Fruit fly (Drosophila melanogaster) whole organism, embryonic: ENCODE data around the gene CG7953.

ENCODE experiments used
- Ada2b ChIP-seq: fragments of 200-800 bp; sonication (Bioruptor generic); IDR thresholded peaks from 2 replicates; pipeline ENCODE4 v1.3.6; 2022; ENCODE audit warnings: missing biosample characterization, missing genetic modification characterization
- Atf6 ChIP-seq: fragments of 200-800 bp; sonication (Bioruptor generic); IDR thresholded peaks from 2 replicates; pipeline ENCODE4 v1.3.6; 2022; ENCODE audit warnings: missing biosample characterization, missing genetic modification characterization
- Bgb ChIP-seq: fragments of 200-800 bp; sonication (Bioruptor generic); IDR thresholded peaks from 2 replicates; pipeline ENCODE4 v1.3.6; 2022; ENCODE audit warnings: missing biosample characterization, missing genetic modification characterization; ENCODE audit not compliant: partially characterized antibody
- CG10979 ChIP-seq: fragments of 200-800 bp; sonication (Bioruptor generic); optimal IDR thresholded peaks from 2 replicates; lab custom pipeline; 2018; ENCODE audit warnings: missing biosample characterization, mild to moderate bottlenecking, missing genetic modification characterization, moderate library complexity
- CG11093 ChIP-seq: fragments of 200-800 bp; sonication (Bioruptor generic); IDR thresholded peaks from 3 replicates; pipeline ENCODE4 v1.3.6; 2022; ENCODE audit warnings: missing biosample characterization, missing genetic modification characterization
- CG1233 ChIP-seq: fragments of 200-800 bp; sonication (Bioruptor generic); optimal IDR thresholded peaks from 4 replicates; lab custom pipeline; 2018; ENCODE audit warnings: missing biosample characterization, mild to moderate bottlenecking, missing genetic modification characterization
- CG12769 ChIP-seq: fragments of 200-800 bp; sonication (Bioruptor generic); optimal IDR thresholded peaks from 2 replicates; lab custom pipeline; 2019; ENCODE audit warnings: missing biosample characterization, mild to moderate bottlenecking, missing genetic modification characterization, moderate library complexity
- CG13624 ChIP-seq: fragments of 200-800 bp; sonication (Bioruptor generic); optimal IDR thresholded peaks from 2 replicates; lab custom pipeline; 2016; ENCODE audit warnings: missing biosample characterization, missing genetic modification characterization
- CG17361 ChIP-seq: fragments of 200-800 bp; sonication (Bioruptor generic); IDR thresholded peaks from 3 replicates; pipeline ENCODE4 v1.3.6; 2022; ENCODE audit warnings: missing biosample characterization, missing genetic modification characterization
- CG17912 ChIP-seq: fragments of 200-800 bp; sonication (Bioruptor generic); optimal IDR thresholded peaks from 2 replicates; lab custom pipeline; 2018; ENCODE audit warnings: missing biosample characterization, mild to moderate bottlenecking, missing genetic modification characterization
- CG2116 ChIP-seq: fragments of 200-800 bp; sonication (Bioruptor generic); optimal IDR thresholded peaks from 3 replicates; lab custom pipeline; 2018; ENCODE audit warnings: missing biosample characterization, mild to moderate bottlenecking, missing genetic modification characterization
- CG2129 ChIP-seq: fragments of 200-800 bp; sonication (Bioruptor generic); IDR thresholded peaks from 2 replicates; pipeline ENCODE4 v1.3.6; 2022; ENCODE audit warnings: missing biosample characterization, missing genetic modification characterization; ENCODE audit not compliant: partially characterized antibody
- CG2202 ChIP-seq: fragments of 200-800 bp; sonication (Bioruptor generic); optimal IDR thresholded peaks from 2 replicates; lab custom pipeline; 2018; ENCODE audit warnings: missing biosample characterization, mild to moderate bottlenecking, missing genetic modification characterization
- CG31365 ChIP-seq: fragments of 200-800 bp; sonication (Bioruptor generic); optimal IDR thresholded peaks from 2 replicates; lab custom pipeline; 2018; ENCODE audit warnings: missing biosample characterization, mild to moderate bottlenecking, missing genetic modification characterization
- CG3281 ChIP-seq: fragments of 200-800 bp; sonication (Bioruptor generic); optimal IDR thresholded peaks from 3 replicates; lab custom pipeline; 2017; ENCODE audit warnings: missing biosample characterization, mild to moderate bottlenecking, missing genetic modification characterization
- CG34376 ChIP-seq: fragments of 200-800 bp; sonication (Bioruptor generic); optimal IDR thresholded peaks from 2 replicates; lab custom pipeline; 2018; ENCODE audit warnings: missing biosample characterization, mild to moderate bottlenecking, missing genetic modification characterization
- CG34422 ChIP-seq: fragments of 200-800 bp; sonication (Bioruptor generic); IDR thresholded peaks from 3 replicates; pipeline ENCODE4 v1.3.6; 2022; ENCODE audit warnings: missing biosample characterization, missing genetic modification characterization
- CG3838 ChIP-seq: fragments of 200-800 bp; sonication (Bioruptor generic); optimal IDR thresholded peaks from 3 replicates; lab custom pipeline; 2016; ENCODE audit warnings: missing biosample characterization, missing genetic modification characterization
- CG3995 ChIP-seq: fragments of 200-800 bp; sonication (Bioruptor generic); optimal IDR thresholded peaks from 3 replicates; lab custom pipeline; 2016; ENCODE audit warnings: missing biosample characterization, missing genetic modification characterization
- CG6254 ChIP-seq: fragments of 200-800 bp; sonication (Bioruptor generic); optimal IDR thresholded peaks from 3 replicates; lab custom pipeline; 2017; ENCODE audit warnings: mild to moderate bottlenecking, missing biosample characterization, missing genetic modification reagents, missing genetic modification characterization
- CG8388 ChIP-seq: fragments of 200-800 bp; sonication (Bioruptor generic); optimal IDR thresholded peaks from 2 replicates; lab custom pipeline; 2019; ENCODE audit warnings: missing biosample characterization, mild to moderate bottlenecking, missing genetic modification characterization, moderate library complexity
- CG8478 ChIP-seq: fragments of >200 bp; optimal IDR thresholded peaks from 2 replicates; lab custom pipeline; 2018
- CG9797 ChIP-seq: fragments of 200-800 bp; sonication (Bioruptor generic); optimal IDR thresholded peaks from 3 replicates; lab custom pipeline; 2018; ENCODE audit warnings: missing biosample characterization, mild to moderate bottlenecking, missing genetic modification characterization
- CG9817 ChIP-seq: fragments of 200-800 bp; sonication (Bioruptor generic); optimal IDR thresholded peaks from 2 replicates; lab custom pipeline; 2018; ENCODE audit warnings: missing biosample characterization, mild to moderate bottlenecking, missing genetic modification characterization, moderate library complexity
- CG9876 ChIP-seq: fragments of 200-800 bp; sonication (Bioruptor generic); optimal IDR thresholded peaks from 2 replicates; lab custom pipeline; 2016; ENCODE audit warnings: missing biosample characterization, missing genetic modification characterization
- D19A ChIP-seq: fragments of 200-800 bp; optimal IDR thresholded peaks from 3 replicates; lab custom pipeline; 2019; ENCODE audit warnings: missing biosample characterization, mild to moderate bottlenecking, missing genetic modification characterization, moderate library complexity
- Doc2 ChIP-seq: fragments of 200-800 bp; sonication (Bioruptor generic); IDR thresholded peaks from 2 replicates; pipeline ENCODE4 v1.3.6; 2022; ENCODE audit warnings: missing biosample characterization, missing genetic modification characterization
- Dref ChIP-seq: fragments of 200-800 bp; sonication (Bioruptor generic); IDR thresholded peaks from 2 replicates; pipeline ENCODE4 v1.3.6; 2022; ENCODE audit warnings: missing biosample characterization, missing genetic modification characterization
- E2f2 ChIP-seq: fragments of 200-800 bp; sonication (Bioruptor generic); IDR thresholded peaks from 2 replicates; pipeline ENCODE4 v1.3.6; 2022; ENCODE audit warnings: missing biosample characterization, missing genetic modification characterization
- ERR ChIP-seq: fragments of 200-800 bp; sonication (Bioruptor generic); optimal IDR thresholded peaks from 2 replicates; lab custom pipeline; 2016; ENCODE audit warnings: missing biosample characterization, missing genetic modification characterization
- NC2α ChIP-seq: fragments of 200-800 bp; sonication (Bioruptor generic); optimal IDR thresholded peaks from 2 replicates; lab custom pipeline; 2016; ENCODE audit warnings: missing biosample characterization, missing genetic modification characterization
- Neu2 ChIP-seq: fragments of 200-800 bp; sonication (Bioruptor generic); optimal IDR thresholded peaks from 3 replicates; lab custom pipeline; 2016; ENCODE audit warnings: missing biosample characterization, missing genetic modification characterization, borderline replicate concordance
- Pdp1 ChIP-seq, 2 experiments: fragments of 200-800 bp; sonication (Bioruptor generic); optimal IDR thresholded peaks; 3 replicates each; lab custom pipeline; 2016; ENCODE audit warnings: missing biosample characterization in 2 of 2, missing genetic modification characterization in 2 of 2, mild to moderate bottlenecking in 1 of 2, moderate library complexity in 1 of 2
- Sox100B ChIP-seq: fragments of 200-800 bp; sonication (Bioruptor generic); optimal IDR thresholded peaks from 3 replicates; lab custom pipeline; 2018; ENCODE audit warnings: missing biosample characterization, mild to moderate bottlenecking, missing genetic modification characterization
- ato ChIP-seq: fragments of 200-800 bp; sonication (Bioruptor generic); IDR thresholded peaks from 2 replicates; pipeline ENCODE4 v1.3.6; 2022; ENCODE audit warnings: missing biosample characterization, missing genetic modification characterization; ENCODE audit not compliant: partially characterized antibody
- btn ChIP-seq: fragments of 200-800 bp; sonication (Bioruptor generic); optimal IDR thresholded peaks from 2 replicates; lab custom pipeline; 2016; ENCODE audit warnings: missing biosample characterization, missing genetic modification characterization
- cg ChIP-seq: fragments of 200-800 bp; sonication (Bioruptor generic); optimal IDR thresholded peaks from 3 replicates; lab custom pipeline; 2019; ENCODE audit warnings: missing biosample characterization, mild to moderate bottlenecking, missing genetic modification characterization, moderate library complexity
- crp ChIP-seq, 2 experiments: fragments of 200-800 bp; sonication (Bioruptor generic); optimal IDR thresholded peaks; 2 replicates in 1 of 2; 3 replicates in 1 of 2; lab custom pipeline; 2017; ENCODE audit warnings: missing biosample characterization in 2 of 2, missing genetic modification characterization in 2 of 2, mild to moderate bottlenecking in 1 of 2, moderate library complexity in 1 of 2
- eyg ChIP-seq: fragments of 200-800 bp; sonication (Bioruptor generic); optimal IDR thresholded peaks from 3 replicates; lab custom pipeline; 2016; ENCODE audit warnings: missing biosample characterization, missing genetic modification characterization
- fd64A ChIP-seq: fragments of 200-800 bp; sonication (Bioruptor generic); optimal IDR thresholded peaks from 3 replicates; lab custom pipeline; 2018; ENCODE audit warnings: missing biosample characterization, mild to moderate bottlenecking, missing genetic modification characterization
- ftz-f1 ChIP-seq: fragments of 200-800 bp; sonication (Bioruptor generic); optimal IDR thresholded peaks from 2 replicates; lab custom pipeline; 2016; ENCODE audit warnings: missing biosample characterization, missing genetic modification characterization
- jumu ChIP-seq: fragments of 200-800 bp; sonication (Bioruptor generic); optimal IDR thresholded peaks from 3 replicates; lab custom pipeline; 2016; ENCODE audit warnings: missing biosample characterization, missing genetic modification characterization
- mirr ChIP-seq: fragments of 200-800 bp; sonication (Bioruptor generic); optimal IDR thresholded peaks from 3 replicates; lab custom pipeline; 2018; ENCODE audit warnings: missing biosample characterization, mild to moderate bottlenecking, missing genetic modification characterization
- oc ChIP-seq: fragments of 200-800 bp; sonication (Bioruptor generic); optimal IDR thresholded peaks from 2 replicates; lab custom pipeline; 2018; ENCODE audit warnings: missing biosample characterization, mild to moderate bottlenecking, missing genetic modification characterization, moderate library complexity
- p53 ChIP-seq: fragments of 200-800 bp; sonication (Bioruptor generic); optimal IDR thresholded peaks from 2 replicates; lab custom pipeline; 2016; ENCODE audit warnings: missing biosample characterization, missing genetic modification characterization
- peb ChIP-seq: fragments of 200-800 bp; sonication (Bioruptor generic); IDR thresholded peaks from 2 replicates; pipeline ENCODE4 v1.3.6; 2022; ENCODE audit warnings: missing biosample characterization, missing genetic modification characterization
- prd ChIP-seq, 3 experiments: fragments of >200 bp in 2 of 3; fragments of 200-800 bp in 1 of 3; sonication (Bioruptor generic) in 1 of 3; optimal IDR thresholded peaks in 2 of 3; IDR thresholded peaks in 1 of 3; 2 replicates in 2 of 3; 3 replicates in 1 of 3; pipeline versions ENCODE4 v1.3.6 to Lab custom; 2017 to 2022; ENCODE audit warnings: missing biosample characterization in 1 of 3, missing genetic modification characterization in 1 of 3
- pzg ChIP-seq: fragments of 200-800 bp; sonication (Bioruptor generic); optimal IDR thresholded peaks from 3 replicates; lab custom pipeline; 2018; ENCODE audit warnings: missing biosample characterization, mild to moderate bottlenecking, missing genetic modification characterization, moderate library complexity
- scrt ChIP-seq: fragments of 200-800 bp; sonication (Bioruptor generic); optimal IDR thresholded peaks from 2 replicates; lab custom pipeline; 2018; ENCODE audit warnings: missing biosample characterization, mild to moderate bottlenecking, missing genetic modification characterization, moderate library complexity
- sna ChIP-seq: fragments of 200-800 bp; sonication (Bioruptor generic); IDR thresholded peaks from 2 replicates; pipeline ENCODE4 v1.3.6; 2022; ENCODE audit warnings: missing biosample characterization, missing genetic modification characterization; ENCODE audit not compliant: partially characterized antibody
- zen ChIP-seq: fragments of 200-800 bp; sonication (Bioruptor generic); optimal IDR thresholded peaks from 3 replicates; lab custom pipeline; 2018; ENCODE audit warnings: missing biosample characterization, mild to moderate bottlenecking, missing genetic modification characterization, moderate library complexity

The CG7953 gene

DNA sequence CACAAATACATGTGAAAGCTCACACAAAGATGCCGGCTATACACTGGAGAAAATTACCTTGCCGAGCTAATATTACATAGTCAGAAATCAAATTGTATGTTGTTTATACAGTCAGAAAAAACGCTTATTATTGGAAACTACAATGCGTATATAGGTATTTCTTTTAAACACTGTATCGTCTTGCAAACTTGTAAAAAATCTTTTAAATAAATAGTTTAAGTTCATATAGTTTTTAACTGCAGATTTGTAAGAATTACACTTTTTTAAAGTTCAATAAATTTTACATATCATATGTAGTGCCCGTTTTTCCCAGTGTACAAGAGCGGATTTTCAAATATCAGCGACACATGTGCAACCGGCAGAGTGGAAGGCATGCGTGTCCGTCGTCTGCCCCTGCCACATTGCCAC lies 8.0 kb upstream of the CG7953 start (continued):
- TF ChIP-seq CG6254 (GFP tag; lab: Kevin White, UChicago) (peak; percentile 83), CG8388 (peak; percentile 80), p53 (GFP tag; lab: Kevin White, UChicago) (no peak), Sox100B (GFP tag; lab: Kevin White, UChicago) (peak; percentile 85), CG3281 (peak; percentile 79), CG2129 (GFP tag; lab: Robert Waterston, UW) (no peak), CG3838 (peak; percentile 70), scrt (GFP tag; lab: Kevin White, UChicago) (peak; percentile 53), ato (GFP tag; lab: Robert Waterston, UW) (no peak), Dref (no peak), CG34422 (GFP tag; lab: Robert Waterston, UW) (peak; percentile 65; the same call in 2 of the 3 replicates), NC2α (GFP tag; lab: Kevin White, UChicago) (peak; percentile 61), CG2116 (GFP tag; lab: Kevin White, UChicago) (peak; percentile 46), CG9876 (GFP tag; lab: Kevin White, UChicago) (no peak), zen (tag; lab: Kevin White, UChicago) (peak; percentile 60), CG1233 (GFP tag; lab: Kevin White, UChicago) (peak; percentile 36), sna (GFP tag; lab: Robert Waterston, UW) (no peak), E2f2 (GFP tag; lab: Robert Waterston, UW) (peak; percentile 67), cg (peak; percentile 31), ftz-f1 (no peak), CG2202 (peak; percentile 59), Doc2 (GFP tag; lab: Robert Waterston, UW) (no peak), CG17361 (GFP tag; lab: Robert Waterston, UW) (peak; percentile 89), CG9817 (peak; percentile 69), CG13624 (peak; percentile 75), crp (GFP tag; optimal IDR thresholded peaks at IDR 0.05; lab: Kevin White, UChicago) (peak in 1 of 2 experiments; percentile 17), eyg (GFP tag; lab: Kevin White, UChicago) (peak; percentile 65), Ada2b (GFP tag; lab: Robert Waterston, UW) (peak; percentile 85), CG8478 (lab: Kevin White, UChicago) (no peak), fd64A (GFP tag; lab: Kevin White, UChicago) (no peak), D19A (tag; lab: Kevin White, UChicago) (peak; percentile 85), Neu2 (GFP tag; lab: Kevin White, UChicago) (no peak), mirr (GFP tag; lab: Kevin White, UChicago) (no peak), jumu (peak; percentile 66)

DNA sequence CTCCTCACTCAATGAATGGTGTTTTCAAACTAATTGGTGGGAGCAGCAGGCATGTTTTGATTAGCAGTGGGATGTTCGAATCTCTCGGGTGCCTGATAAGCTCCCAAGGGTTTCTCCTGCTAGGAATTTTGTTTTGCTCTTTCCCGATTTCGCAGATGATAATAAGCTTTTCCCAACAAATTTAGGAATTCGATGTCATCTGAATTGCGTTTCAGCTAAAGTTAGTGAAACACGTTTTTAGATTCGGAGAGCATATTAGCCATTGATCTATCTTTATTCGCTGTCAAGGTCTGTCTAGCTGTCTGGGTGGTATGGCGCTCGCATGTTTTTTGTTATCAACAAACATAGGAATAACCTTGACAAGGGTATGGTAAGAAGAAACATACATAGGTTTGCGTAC lies 6.2 kb upstream of the CG7953 start, which contains the start of gene CG33307:
CG33307 (minus strand) TSS at position 13 of the 400 bp plus-strand sequence.
- no peak for TF ChIP-seq CG31365
- no peak for TF ChIP-seq btn (GFP tag; lab: Kevin White, UChicago)
- TF ChIP-seq CG11093 = no peak
- peak; percentile 73 for TF ChIP-seq CG34376
- TF ChIP-seq peb = no peak
- no peak for TF ChIP-seq ERR (GFP tag; lab: Kevin White, UChicago)
- 0 out of 2 replicates have a peak, but pooled peaks have one; percentile 12 for TF ChIP-seq Atf6 (GFP tag; lab: Robert Waterston, UW)
- no peak for TF ChIP-seq CG10979
- peak; percentile 21 for TF ChIP-seq CG12769 (tag; lab: Kevin White, UChicago)
- no peak for TF ChIP-seq CG3995
- TF ChIP-seq Pdp1 (GFP tag; optimal IDR thresholded peaks at IDR 0.05; lab: Kevin White, UChicago) = no peak
- no peak for TF ChIP-seq oc (tag; lab: Kevin White, UChicago)
- TF ChIP-seq CG17912 (GFP tag; lab: Kevin White, UChicago) = no peak
- no peak for TF ChIP-seq CG2116 (GFP tag; lab: Kevin White, UChicago)
- TF ChIP-seq CG9797 (GFP tag; lab: Kevin White, UChicago) = no peak
- no peak for TF ChIP-seq prd (optimal IDR thresholded peaks at IDR 0.05; lab: Kevin White, UChicago)
- no peak for TF ChIP-seq prd (GFP tag; IDR thresholded peaks at IDR 0.05; lab: Robert Waterston, UW)
- TF ChIP-seq pzg (GFP tag; lab: Kevin White, UChicago) = no peak
- no peak for TF ChIP-seq Bgb (GFP tag; lab: Robert Waterston, UW)
